Worm (Caenorhabditis elegans) whole organism, L4 larva: ENCODE results near the gene unc-24.

Experiments
- D1046.2 ChIP-seq: fragments of 200-800 bp; sonication (Bioruptor generic); IDR thresholded peaks from 2 replicates; pipeline ENCODE4 v1.3.6; 2022; ENCODE audit warnings: missing genetic modification characterization, missing compliant biosample characterization
- T26A8.4 ChIP-seq: fragments of 200-800 bp; sonication (Bioruptor generic); IDR thresholded peaks from 2 replicates; pipeline ENCODE4 v1.3.6; 2022; ENCODE audit warnings: missing genetic modification characterization, missing compliant biosample characterization
- Y48G9A.11 ChIP-seq: fragments of 200-800 bp; sonication (Bioruptor generic); IDR thresholded peaks from 2 replicates; pipeline ENCODE4 v1.3.6; 2022; ENCODE audit warnings: missing genetic modification reagents, missing genetic modification characterization, missing compliant biosample characterization
- aly-2 ChIP-seq: sonication (generic microtip); optimal IDR thresholded peaks from 2 replicates; lab custom pipeline; 2018; ENCODE audit warnings: missing biosample characterization, missing genetic modification characterization
- ama-1 ChIP-seq: fragments of 150-350 bp; optimal IDR thresholded peaks from 2 replicates; lab custom pipeline; 2014; ENCODE audit warnings: inconsistent platforms, mixed read lengths
- attf-4 ChIP-seq: sonication (generic microtip); optimal IDR thresholded peaks from 3 replicates; lab custom pipeline; 2017; ENCODE audit warnings: missing biosample characterization, missing genetic modification characterization
- ceh-20 ChIP-seq: fragments of 200-800 bp; sonication (Bioruptor generic); IDR thresholded peaks from 2 replicates; pipeline ENCODE4 v1.3.6; 2022; ENCODE audit warnings: missing genetic modification reagents, missing genetic modification characterization, missing compliant biosample characterization
- ceh-32 ChIP-seq: sonication (generic microtip); optimal IDR thresholded peaks from 2 replicates; lab custom pipeline; 2016; ENCODE audit warnings: mild to moderate bottlenecking, missing genetic modification characterization, missing compliant biosample characterization; ENCODE audit not compliant: poor library complexity
- cey-2 ChIP-seq: sonication (generic microtip); optimal IDR thresholded peaks from 3 replicates; lab custom pipeline; 2017; ENCODE audit warnings: missing genetic modification characterization, mild to moderate bottlenecking, missing compliant biosample characterization, antibody characterized with exemption, borderline replicate concordance; ENCODE audit not compliant: insufficient read depth
- ctbp-1 ChIP-seq: fragments of 200-800 bp; sonication (Bioruptor generic); IDR thresholded peaks from 2 replicates; pipeline ENCODE4 v1.3.6; 2022; ENCODE audit warnings: missing genetic modification reagents, missing genetic modification characterization, missing compliant biosample characterization
- daf-12 ChIP-seq: fragments of 150-350 bp; optimal IDR thresholded peaks from 2 replicates; lab custom pipeline; 2014; ENCODE audit warnings: missing biosample characterization, missing genetic modification reagents, missing genetic modification characterization
- daf-8 ChIP-seq: fragments of 200-800 bp; sonication (Bioruptor generic); IDR thresholded peaks from 2 replicates; pipeline ENCODE4 v1.3.6; 2022; ENCODE audit warnings: missing genetic modification characterization, missing compliant biosample characterization
- dmd-9 ChIP-seq: fragments of 200-800 bp; sonication (Bioruptor generic); IDR thresholded peaks from 2 replicates; pipeline ENCODE4 v1.3.6; 2022; ENCODE audit warnings: missing genetic modification reagents, missing genetic modification characterization, missing compliant biosample characterization
- dpl-1 ChIP-seq: fragments of 150-350 bp; optimal IDR thresholded peaks from 2 replicates; lab custom pipeline; 2014; ENCODE audit warnings: missing biosample characterization, missing genetic modification reagents, missing genetic modification characterization
- duxl-1 ChIP-seq: sonication (generic microtip); optimal IDR thresholded peaks from 2 replicates; lab custom pipeline; 2016; ENCODE audit warnings: mild to moderate bottlenecking, missing genetic modification characterization, moderate library complexity, missing compliant biosample characterization; ENCODE audit not compliant: poor library complexity
- egl-27 ChIP-seq: sonication (generic microtip); optimal IDR thresholded peaks from 3 replicates; lab custom pipeline; 2017; ENCODE audit warnings: missing biosample characterization, missing genetic modification reagents, missing genetic modification characterization
- egl-43 ChIP-seq: fragments of 200-800 bp; sonication (Bioruptor generic); IDR thresholded peaks from 2 replicates; pipeline ENCODE4 v1.3.6; 2022; ENCODE audit warnings: missing genetic modification reagents, missing genetic modification characterization, missing compliant biosample characterization
- gei-8 ChIP-seq: fragments of 200-800 bp; sonication (Bioruptor generic); optimal IDR thresholded peaks from 2 replicates; lab custom pipeline; 2018; ENCODE audit warnings: mild to moderate bottlenecking, missing genetic modification characterization, missing compliant biosample characterization
- hif-1 ChIP-seq, 2 experiments: sonication (generic microtip); optimal IDR thresholded peaks; 2 replicates each; lab custom pipeline; 2016 to 2017; ENCODE audit warnings: missing compliant biosample characterization in 2 of 2, missing genetic modification characterization in 2 of 2, missing genetic modification reagents in 2 of 2, missing genotype in 2 of 2, mild to moderate bottlenecking in 1 of 2
- hlh-30 ChIP-seq: sonication (generic microtip); optimal IDR thresholded peaks from 2 replicates; lab custom pipeline; 2017; ENCODE audit warnings: antibody characterized with exemption, mild to moderate bottlenecking, missing genetic modification characterization, missing compliant biosample characterization; ENCODE audit not compliant: insufficient read depth
- hmg-1.1 ChIP-seq: fragments of 200-800 bp; sonication (Bioruptor generic); IDR thresholded peaks from 2 replicates; pipeline ENCODE4 v1.3.6; 2022; ENCODE audit warnings: missing genetic modification reagents, missing genetic modification characterization, missing compliant biosample characterization
- jun-1 ChIP-seq: fragments of 150-350 bp; optimal IDR thresholded peaks from 2 replicates; lab custom pipeline; 2014; ENCODE audit warnings: missing biosample characterization, missing genetic modification reagents, missing genetic modification characterization
- lin-38 ChIP-seq: fragments of 200-800 bp; sonication (Bioruptor generic); IDR thresholded peaks from 2 replicates; pipeline ENCODE4 v1.3.6; 2022; ENCODE audit warnings: missing genetic modification reagents, missing genetic modification characterization, missing compliant biosample characterization
- lsy-2 ChIP-seq, 2 experiments: fragments of 150-350 bp in 1 of 2; sonication (generic microtip) in 1 of 2; optimal IDR thresholded peaks; 2 replicates each; lab custom pipeline; 2014 to 2017; ENCODE audit warnings: missing biosample characterization in 2 of 2, missing genetic modification characterization in 2 of 2
- madf-9 ChIP-seq: fragments of 200-800 bp; sonication (Bioruptor generic); conservative IDR thresholded peaks from 2 replicates; pipeline ENCODE4 v1.3.6; 2022; ENCODE audit warnings: missing genetic modification reagents, missing genetic modification characterization, missing compliant biosample characterization
- mdl-1 ChIP-seq, 2 experiments: fragments of 150-350 bp in 1 of 2; sonication (generic microtip) in 1 of 2; optimal IDR thresholded peaks; 2 replicates each; lab custom pipeline; 2014 to 2017; ENCODE audit warnings: missing biosample characterization in 2 of 2, missing genetic modification characterization in 2 of 2
- mes-2 ChIP-seq: sonication (generic microtip); optimal IDR thresholded peaks from 2 replicates; lab custom pipeline; 2016; ENCODE audit warnings: missing genotype, mild to moderate bottlenecking, missing genetic modification characterization, missing compliant biosample characterization; ENCODE audit not compliant: poor library complexity, severe bottlenecking
- nhr-11 ChIP-seq: fragments of 150-350 bp; optimal IDR thresholded peaks from 2 replicates; lab custom pipeline; 2014; ENCODE audit warnings: missing biosample characterization, missing genetic modification characterization
- nhr-111 ChIP-seq: fragments of 200-800 bp; sonication (Bioruptor generic); optimal IDR thresholded peaks from 2 replicates; lab custom pipeline; 2018; ENCODE audit warnings: mild to moderate bottlenecking, missing genetic modification characterization, missing compliant biosample characterization
- nhr-237 ChIP-seq: sonication (generic microtip); optimal IDR thresholded peaks from 2 replicates; lab custom pipeline; 2017; ENCODE audit warnings: missing biosample characterization, missing genetic modification characterization
- nhr-28 ChIP-seq: fragments of 150-350 bp; optimal IDR thresholded peaks from 2 replicates; lab custom pipeline; 2014; ENCODE audit warnings: missing biosample characterization, missing genetic modification characterization
- nhr-41 ChIP-seq: fragments of 200-800 bp; sonication (Bioruptor generic); IDR thresholded peaks from 2 replicates; pipeline ENCODE4 v1.3.6; 2022; ENCODE audit warnings: missing genetic modification reagents, missing genetic modification characterization, missing compliant biosample characterization
- nhr-42 ChIP-seq: fragments of 200-800 bp; sonication (Bioruptor generic); IDR thresholded peaks from 2 replicates; pipeline ENCODE4 v1.3.6; 2022; ENCODE audit warnings: missing genetic modification characterization, missing compliant biosample characterization
- nhr-77 ChIP-seq: fragments of 150-350 bp; optimal IDR thresholded peaks from 2 replicates; lab custom pipeline; 2014; ENCODE audit warnings: missing biosample characterization, missing genetic modification characterization
- pha-4 ChIP-seq, 2 experiments: fragments of 150-350 bp in 1 of 2; fragments of 200-800 bp in 1 of 2; sonication (Bioruptor generic) in 1 of 2; IDR thresholded peaks in 1 of 2; optimal IDR thresholded peaks in 1 of 2; 2 replicates each; pipeline versions ENCODE4 v1.3.6 to Lab custom; 2014 to 2022; ENCODE audit warnings: missing genetic modification characterization in 2 of 2, missing genetic modification reagents in 2 of 2, missing biosample characterization in 1 of 2, missing compliant biosample characterization in 1 of 2
- pqm-1 ChIP-seq: sonication (generic microtip); optimal IDR thresholded peaks from 2 replicates; lab custom pipeline; 2017; ENCODE audit warnings: missing biosample characterization, missing genetic modification characterization
- rbr-2 ChIP-seq: sonication (generic microtip); optimal IDR thresholded peaks from 2 replicates; lab custom pipeline; 2016; ENCODE audit warnings: missing genotype, missing genetic modification characterization, missing compliant biosample characterization
- saeg-2 ChIP-seq: fragments of 200-800 bp; sonication (Bioruptor generic); IDR thresholded peaks from 2 replicates; pipeline ENCODE4 v1.3.6; 2022; ENCODE audit warnings: missing genetic modification reagents, missing genetic modification characterization, missing compliant biosample characterization
- set-16 ChIP-seq: fragments of 200-800 bp; sonication (Bioruptor generic); IDR thresholded peaks from 2 replicates; pipeline ENCODE4 v1.3.6; 2022; ENCODE audit warnings: missing genetic modification reagents, missing genetic modification characterization, missing compliant biosample characterization
- snpc-4 ChIP-seq: fragments of 150-350 bp; optimal IDR thresholded peaks from 2 replicates; lab custom pipeline; 2014; ENCODE audit warnings: missing biosample characterization, missing genetic modification characterization
- tra-1 ChIP-seq: fragments of 200-800 bp; sonication (Bioruptor generic); IDR thresholded peaks from 2 replicates; pipeline ENCODE4 v1.3.6; 2022; ENCODE audit warnings: missing genetic modification reagents, missing genetic modification characterization, missing compliant biosample characterization
- unc-130 ChIP-seq: sonication (generic microtip); optimal IDR thresholded peaks from 2 replicates; lab custom pipeline; 2016; ENCODE audit warnings: missing genetic modification reagents, missing genetic modification characterization, missing compliant biosample characterization
- unc-62 ChIP-seq, 3 experiments: fragments of 150-350 bp in 1 of 3; sonication (generic microtip); optimal IDR thresholded peaks in 2 of 3; peaks in 1 of 3; 1 replicate in 1 of 3; 2 replicates in 2 of 3; lab custom pipeline; 2014 to 2017; ENCODE audit warnings: missing biosample characterization in 3 of 3, missing genetic modification characterization in 3 of 3, missing genetic modification reagents in 3 of 3, missing genotype in 1 of 3
- vab-7 ChIP-seq: fragments of 200-800 bp; sonication (Bioruptor generic); IDR thresholded peaks from 2 replicates; pipeline ENCODE4 v1.3.6; 2022; ENCODE audit warnings: missing genetic modification reagents, missing genetic modification characterization, missing compliant biosample characterization
- zag-1 ChIP-seq: fragments of 150-350 bp; optimal IDR thresholded peaks from 2 replicates; lab custom pipeline; 2014; ENCODE audit warnings: missing biosample characterization, missing genetic modification characterization
- zfp-3 ChIP-seq: fragments of 200-800 bp; sonication (Bioruptor generic); conservative IDR thresholded peaks from 2 replicates; pipeline ENCODE4 v1.3.6; 2022; ENCODE audit warnings: missing genetic modification reagents, missing genetic modification characterization, missing compliant biosample characterization
- zip-11 ChIP-seq: fragments of 200-800 bp; sonication (Bioruptor generic); IDR thresholded peaks from 2 replicates; pipeline ENCODE4 v1.3.6; 2022; ENCODE audit warnings: missing genetic modification characterization, missing compliant biosample characterization
- zip-2 ChIP-seq: fragments of 150-350 bp; optimal IDR thresholded peaks from 2 replicates; lab custom pipeline; 2014; ENCODE audit warnings: missing biosample characterization, missing genetic modification characterization
- ztf-11 ChIP-seq: fragments of 150-350 bp; optimal IDR thresholded peaks from 2 replicates; lab custom pipeline; 2014; ENCODE audit warnings: missing biosample characterization, missing genetic modification characterization
- ztf-7 ChIP-seq: fragments of 150-350 bp; optimal IDR thresholded peaks from 2 replicates; lab custom pipeline; 2014; ENCODE audit warnings: missing biosample characterization, missing genetic modification characterization

Gene unc-24

DNA sequence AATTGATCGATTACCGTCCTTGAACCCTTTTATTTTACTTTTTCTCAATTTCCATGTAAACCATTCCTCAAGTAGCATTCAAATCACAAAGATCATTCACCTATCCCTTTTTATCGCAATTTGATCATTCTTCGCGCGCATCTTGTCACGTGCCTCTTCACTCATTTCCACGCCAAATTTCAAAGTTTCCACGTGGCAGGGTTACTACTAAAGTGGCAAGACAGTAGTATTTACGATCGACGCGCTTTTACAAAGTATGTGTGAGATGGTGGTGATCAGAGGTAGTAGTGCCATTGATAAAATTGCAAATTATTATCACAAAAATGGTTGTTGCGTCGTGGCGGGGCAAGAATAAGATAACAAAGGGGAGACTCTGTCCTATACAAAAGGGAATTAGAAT lies 48.7 kb downstream of the unc-24 start (continued):
- TF ChIP-seq snpc-4 (no peak), ztf-11 (no peak), daf-8 (GFP tag; lab: Robert Waterston, UW) (no peak), dmd-9 (no peak), tra-1 (GFP tag; lab: Robert Waterston, UW) (peak; percentile 67), hif-1 (tag; optimal IDR thresholded peaks at IDR 0.05; lab: Kevin White, UChicago) (no peak), set-16 (GFP tag; lab: Robert Waterston, UW) (no peak), cey-2 (tag; lab: Kevin White, UChicago) (peak; percentile 72), aly-2 (no peak), vab-7 (no peak), mdl-1 (tag; optimal IDR thresholded peaks at IDR 0.05; lab: Kevin White, UChicago) (peak; percentile 32 to 89), nhr-28 (tag; lab: Kevin White, UChicago) (peak; percentile 68), nhr-11 (tag; lab: Kevin White, UChicago) (no peak), ctbp-1 (GFP tag; lab: Robert Waterston, UW) (no peak), rbr-2 (tag; lab: Kevin White, UChicago) (no peak), hmg-1.1 (GFP tag; lab: Robert Waterston, UW) (no peak), nhr-41 (GFP tag; lab: Robert Waterston, UW) (no peak), madf-9 (GFP tag; lab: Robert Waterston, UW) (no peak), pqm-1 (peak; percentile 49), T26A8.4 (GFP tag; lab: Robert Waterston, UW) (no peak), hlh-30 (tag; lab: Kevin White, UChicago) (peak; percentile 78), jun-1 (tag; lab: Kevin White, UChicago) (no peak), ama-1 (lab: Kevin White, UChicago) (no peak), ztf-7 (no peak), nhr-77 (peak; percentile 37), gei-8 (GFP tag; lab: Kevin White, UChicago) (peak; percentile 45), mes-2 (peak; percentile 40), unc-62 (GFP tag; optimal IDR thresholded peaks at IDR 0.05 in 1 of 2; lab: Kevin White, UChicago) (peak in 1 of 2 experiments; percentile 94), unc-62 (tag; optimal IDR thresholded peaks at IDR 0.05; lab: Kevin White, UChicago) (no peak), nhr-237 (tag; lab: Kevin White, UChicago) (no peak), pha-4 (GFP tag; IDR thresholded peaks at IDR 0.05; lab: Robert Waterston, UW) (no peak), pha-4 (tag; optimal IDR thresholded peaks at IDR 0.05; lab: Kevin White, UChicago) (no peak), zag-1 (tag; lab: Kevin White, UChicago) (no peak), nhr-111 (GFP tag; lab: Kevin White, UChicago) (no peak), daf-12 (tag; lab: Kevin White, UChicago) (no peak), D1046.2 (GFP tag; lab: Robert Waterston, UW) (no peak), ceh-32 (tag; lab: Kevin White, UChicago) (no peak), saeg-2 (no peak), ceh-20 (peak; percentile 37), egl-43 (GFP tag; lab: Robert Waterston, UW) (no peak), zfp-3 (GFP tag; lab: Robert Waterston, UW) (no peak), egl-27 (no peak), nhr-42 (GFP tag; lab: Robert Waterston, UW) (no peak), attf-4 (tag; lab: Kevin White, UChicago) (no peak), duxl-1 (no peak), zip-2 (tag; lab: Kevin White, UChicago) (no peak), Y48G9A.11 (GFP tag; lab: Robert Waterston, UW) (no peak), unc-130 (GFP tag; lab: Kevin White, UChicago) (no peak), lsy-2 (tag; optimal IDR thresholded peaks at IDR 0.05; lab: Kevin White, UChicago) (peak in 1 of 2 experiments; percentile 38), zip-11 (no peak), dpl-1 (GFP tag; lab: Kevin White, UChicago) (peak; percentile 29), lin-38 (no peak)
